Fruit fly (Drosophila melanogaster): Measurements from ENCODE around the gene Ccm3.
A peak's percentile ranks its signal among the peaks of the same experiment; 100 is the strongest.

Gene Ccm3

dm6 chr3R:15332994-15333393, 38.8 kb upstream of the Ccm3 start, which contains the start of the genes Fkbp39 and Cyfip (continued):
- peak; percentile 46 for TF ChIP-seq Hsf (GFP tag; optimal IDR thresholded peaks at IDR 0.05)
- peak; percentile 35 for TF ChIP-seq CG4282 (GFP tag; optimal IDR thresholded peaks at IDR 0.05)
- TF ChIP-seq ham (GFP tag; IDR thresholded peaks at IDR 0.05), result no peak
- no peak for TF ChIP-seq dmrt99B (tag; optimal IDR thresholded peaks at IDR 0.05)
- TF ChIP-seq Hr78 (GFP tag; optimal IDR thresholded peaks at IDR 0.05), result no peak
- TF ChIP-seq z (GFP tag; IDR thresholded peaks at IDR 0.05), result no peak
- peak; percentile 47 for TF ChIP-seq cg (GFP tag; optimal IDR thresholded peaks at IDR 0.05)
- 0 out of 2 replicates have a peak, but pooled peaks have one; percentile 34 for TF ChIP-seq tna (GFP tag; IDR thresholded peaks at IDR 0.05; ENCODE audit: partially characterized antibody)
- peak; percentile 69 for TF ChIP-seq Fer1 (GFP tag; optimal IDR thresholded peaks at IDR 0.05)
- TF ChIP-seq ems (GFP tag; optimal IDR thresholded peaks at IDR 0.05), result peak; percentile 53
- TF ChIP-seq CG8359 (GFP tag; optimal IDR thresholded peaks at IDR 0.05; ENCODE audit: borderline replicate concordance), result no peak
- no peak for TF ChIP-seq CG10209 (GFP tag; optimal IDR thresholded peaks at IDR 0.05)
- TF ChIP-seq cato (GFP tag; optimal IDR thresholded peaks at IDR 0.05; ENCODE audit: borderline replicate concordance), result no peak
- TF ChIP-seq usp (GFP tag; optimal IDR thresholded peaks at IDR 0.05), result no peak
- no peak for TF ChIP-seq Mrtf (GFP tag; IDR thresholded peaks at IDR 0.05)
- peak; percentile 46 for TF ChIP-seq onecut (GFP tag; IDR thresholded peaks at IDR 0.05)
- peak; percentile 96 for TF ChIP-seq ewg (GFP tag; optimal IDR thresholded peaks at IDR 0.05)
- peak; percentile 64 for TF ChIP-seq HLH54F (GFP tag; optimal IDR thresholded peaks at IDR 0.05)
- TF ChIP-seq ind (GFP tag; optimal IDR thresholded peaks at IDR 0.05), result peak; percentile 25
- TF ChIP-seq twi (tag; optimal IDR thresholded peaks at IDR 0.05), result no peak
- peak; percentile 30 for TF ChIP-seq CG4854 (GFP tag; optimal IDR thresholded peaks at IDR 0.05)
- TF ChIP-seq CG8765 (GFP tag; IDR thresholded peaks at IDR 0.05), result no peak
- TF ChIP-seq dysf (GFP tag; IDR thresholded peaks at IDR 0.05), result 0 out of 3 replicates have a peak, but pooled peaks have one; percentile 21
- TF ChIP-seq insv (GFP tag; optimal IDR thresholded peaks at IDR 0.05), result peak in 1 of 2 experiments; percentile 43
- TF ChIP-seq CG18764 (GFP tag; optimal IDR thresholded peaks at IDR 0.05), result no peak
- peak; percentile 75 for TF ChIP-seq bbx (GFP tag; IDR thresholded peaks at IDR 0.05; ENCODE audit: partially characterized antibody)
- peak; percentile 71 for TF ChIP-seq her (GFP tag; optimal IDR thresholded peaks at IDR 0.05)
- TF ChIP-seq Asciz (GFP tag; optimal IDR thresholded peaks at IDR 0.05), result no peak
- no peak for TF ChIP-seq Tbp (GFP tag; optimal IDR thresholded peaks at IDR 0.05)
- peak; percentile 53 for TF ChIP-seq CG15601 (tag; optimal IDR thresholded peaks at IDR 0.05)
- peak; percentile 87 for TF ChIP-seq jumu (GFP tag; optimal IDR thresholded peaks at IDR 0.05)
- TF ChIP-seq Xrp1 (GFP tag; IDR thresholded peaks at IDR 0.05), result 0 out of 2 replicates have a peak, but pooled peaks have one; percentile 27
- no peak for TF ChIP-seq fd64A (GFP tag; optimal IDR thresholded peaks at IDR 0.05)
- TF ChIP-seq knrl (GFP tag; IDR thresholded peaks at IDR 0.05; ENCODE audit: partially characterized antibody), result peak; percentile 68
- TF ChIP-seq dati (GFP tag; IDR thresholded peaks at IDR 0.05), result no peak
- TF ChIP-seq ase (GFP tag; IDR thresholded peaks at IDR 0.05), result 0 out of 3 replicates have a peak, but pooled peaks have one; percentile 27
- TF ChIP-seq CG14965 (GFP tag; optimal IDR thresholded peaks at IDR 0.05; ENCODE audit: borderline replicate concordance), result no peak
- TF ChIP-seq Max (GFP tag; optimal IDR thresholded peaks at IDR 0.05), result peak; percentile 54
- peak; percentile 10 for TF ChIP-seq CG10654 (GFP tag; optimal IDR thresholded peaks at IDR 0.05)
- TF ChIP-seq CG2129 (GFP tag; IDR thresholded peaks at IDR 0.05; ENCODE audit: partially characterized antibody), result no peak
- TF ChIP-seq Poxn (GFP tag; IDR thresholded peaks at IDR 0.05), result no peak
- no peak for TF ChIP-seq CG4360 (GFP tag; IDR thresholded peaks at IDR 0.05)
- peak; percentile 76 for TF ChIP-seq zfh2 (GFP tag; optimal IDR thresholded peaks at IDR 0.05)
- TF ChIP-seq CG10321 (GFP tag; IDR thresholded peaks at IDR 0.05), result no peak
- peak in 1 of 2 experiments; percentile 16 for TF ChIP-seq bsh (GFP tag; optimal IDR thresholded peaks at IDR 0.05)
- peak; percentile 38 for TF ChIP-seq CG7928 (GFP tag; optimal IDR thresholded peaks at IDR 0.05)
- TF ChIP-seq ranshi (GFP tag; IDR thresholded peaks at IDR 0.05), result no peak; the same call in 1 of the 2 replicates
- peak; percentile 54; the same call in 1 of the 2 replicates for TF ChIP-seq sna (GFP tag; IDR thresholded peaks at IDR 0.05; ENCODE audit: partially characterized antibody)
- peak; percentile 29 for TF ChIP-seq bab2 (GFP tag; optimal IDR thresholded peaks at IDR 0.05)
- TF ChIP-seq aop (GFP tag; IDR thresholded peaks at IDR 0.05), result no peak
